Worm (Caenorhabditis elegans): ENCODE results near the gene lact-6.
A peak's percentile ranks its signal among the peaks of the same experiment; 100 is the strongest.

The lact-6 gene

ce11 chrIV:17431287-17431686 lies at the start of gene lact-6:
Gene lact-6 (minus strand): TSS chrIV:17431387.
- TF ChIP-seq unc-62 (GFP tag; optimal IDR thresholded peaks at IDR 0.05), result no peak

- no peak for TF ChIP-seq unc-62 (GFP tag; optimal IDR thresholded peaks at IDR 0.05)
Measured at ce11 chrIV:17475743-17476142, 44.6 kb upstream of the lact-6 start, which contains the start of gene grl-24. Gene grl-24 (minus strand): TSS chrIV:17475843.

DNA sequence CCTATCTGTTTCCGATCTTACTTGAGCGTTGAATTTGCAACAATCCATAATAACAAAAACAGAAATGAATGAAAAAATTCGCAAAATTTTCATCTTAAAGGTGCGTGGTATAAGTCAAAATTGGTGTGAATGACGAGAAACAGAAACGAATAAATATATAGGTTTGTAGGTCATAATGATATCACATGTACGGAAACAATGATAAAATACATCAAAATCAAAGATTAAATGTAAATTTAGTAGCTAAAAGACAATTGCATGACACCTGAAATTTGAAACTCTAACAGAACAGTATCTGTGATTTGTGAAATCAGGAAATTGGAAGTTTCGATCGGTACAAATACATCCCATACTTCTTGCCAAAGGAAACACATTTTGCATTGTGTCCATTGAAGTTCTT lies 44.1 kb upstream of the lact-6 start, which contains the start of gene F11E6.9:
Gene F11E6.9 (minus strand): TSS at position 101 of the 400 bp plus-strand sequence.
- TF ChIP-seq unc-62 (GFP tag; optimal IDR thresholded peaks at IDR 0.05), result no peak

DNA sequence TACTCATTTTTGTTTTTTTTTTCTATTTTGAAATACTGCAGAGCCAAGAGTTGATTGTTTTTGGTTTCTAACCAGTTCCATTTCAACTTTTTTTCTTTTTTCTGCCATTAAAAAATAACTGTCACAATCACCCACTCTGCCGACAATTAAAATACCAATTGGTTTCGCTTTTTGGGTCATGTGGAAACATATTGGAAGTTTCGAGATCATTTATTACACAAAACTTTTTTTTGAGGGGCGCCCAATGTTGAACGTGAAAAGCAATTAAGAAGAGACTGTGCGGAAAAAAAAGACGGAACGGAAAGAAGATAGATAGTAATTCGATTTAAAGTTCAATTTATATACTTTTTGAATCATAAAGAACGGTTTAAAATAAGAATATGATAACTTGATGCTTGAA lies 42.9 kb upstream of the lact-6 start:
- TF ChIP-seq unc-62 (GFP tag; optimal IDR thresholded peaks at IDR 0.05), result no peak

ce11 chrIV:17473034-17473433 lies 41.8 kb upstream of the lact-6 start, which contains the start of gene gba-3:
Gene gba-3 (plus strand): TSS chrIV:17473334.
- TF ChIP-seq unc-62 (GFP tag; optimal IDR thresholded peaks at IDR 0.05), result no peak

ce11 chrIV:17471870-17472459 lies 40.8 kb upstream of the lact-6 start, which contains the start of gene epic-1:
Gene epic-1 (minus strand): TSS chrIV:17471920.
- peak; percentile 1 for TF ChIP-seq unc-62 (GFP tag; optimal IDR thresholded peaks at IDR 0.05)

DNA sequence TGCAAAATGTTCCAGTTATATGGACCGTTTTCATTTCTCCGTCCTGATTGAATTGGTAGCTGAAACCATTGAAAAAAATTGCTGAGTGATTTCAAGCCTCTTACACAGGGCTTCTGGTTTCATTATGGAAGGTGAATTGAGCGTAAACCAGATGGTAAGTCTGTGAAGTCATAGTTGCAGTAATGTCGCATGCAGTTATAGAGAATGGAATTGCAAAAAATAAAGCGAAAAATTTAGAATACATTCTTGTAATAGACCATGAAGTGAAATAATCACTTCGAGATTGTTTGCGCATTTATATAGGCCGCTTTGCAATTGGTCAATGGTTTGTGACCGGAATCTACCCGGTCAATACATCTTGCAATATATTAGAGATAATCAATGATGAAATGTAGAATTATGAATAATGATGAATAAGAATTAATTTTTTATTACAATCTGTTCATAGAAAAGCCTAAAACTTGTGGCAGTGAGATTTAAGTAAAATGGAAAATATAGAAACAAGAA lies 39.0 kb upstream of the lact-6 start, which contains the start of gene F11E6.4:
Gene F11E6.4 (minus strand): TSS at position 259 of the 507 bp plus-strand sequence.
- no peak for TF ChIP-seq unc-62 (GFP tag; optimal IDR thresholded peaks at IDR 0.05)

ce11 chrIV:17467825-17468224 lies 36.6 kb upstream of the lact-6 start:
- no peak for TF ChIP-seq unc-62 (GFP tag; optimal IDR thresholded peaks at IDR 0.05)

DNA sequence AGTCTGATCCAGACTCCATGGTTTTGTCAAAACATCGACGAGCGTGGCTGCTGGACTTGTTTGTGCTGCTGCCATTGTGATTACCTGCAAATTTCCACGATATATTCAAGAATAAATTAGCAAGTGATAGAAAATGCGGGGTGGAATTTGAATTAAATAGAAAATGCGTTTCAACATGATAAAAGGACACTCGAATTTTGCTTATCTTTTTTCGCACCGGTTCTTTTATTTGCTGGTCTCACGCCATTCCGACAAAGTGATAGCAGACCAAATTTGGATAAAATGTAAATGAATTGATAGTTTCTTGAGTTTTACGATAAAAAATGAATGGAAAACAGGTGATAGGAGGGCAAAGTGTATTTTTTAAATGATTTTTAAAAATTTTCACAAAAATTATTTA lies 36.1 kb upstream of the lact-6 start, which contains the start of gene elo-2:
Gene elo-2 (minus strand): TSS at position 84 of the 400 bp plus-strand sequence.
- no peak for TF ChIP-seq unc-62 (GFP tag; optimal IDR thresholded peaks at IDR 0.05)

DNA sequence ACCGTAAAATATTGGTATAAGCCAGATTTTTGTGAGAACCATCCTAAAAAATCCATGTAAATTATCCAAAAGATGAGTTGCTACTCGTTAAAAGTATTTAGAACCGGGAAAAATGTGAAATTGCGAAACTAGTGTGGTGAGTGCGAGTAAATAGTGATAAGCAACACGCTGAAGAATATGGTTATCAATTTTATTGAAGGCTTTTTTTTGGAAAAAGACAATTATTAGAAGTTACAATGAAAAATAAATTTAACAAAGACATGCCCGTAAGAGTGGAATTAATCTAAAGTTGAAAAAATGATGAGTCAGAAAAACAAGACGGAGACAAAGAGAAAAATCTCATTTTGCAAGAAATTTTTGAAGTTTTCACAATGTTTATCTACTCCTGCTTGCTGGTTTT lies 34.7 kb upstream of the lact-6 start, which contains the start of gene F11E6.6:
Gene F11E6.6 (minus strand): TSS at position 101 of the 400 bp plus-strand sequence.
- no peak for TF ChIP-seq unc-62 (GFP tag; optimal IDR thresholded peaks at IDR 0.05)

ce11 chrIV:17463108-17463608 lies 32.0 kb upstream of the lact-6 start, which contains the start of gene F11E6.10:
Gene F11E6.10 (minus strand): TSS chrIV:17463158.
- no peak for TF ChIP-seq unc-62 (GFP tag; optimal IDR thresholded peaks at IDR 0.05)

ce11 chrIV:17461222-17461707 lies 30.1 kb upstream of the lact-6 start, which contains the start of gene rif-1.1:
Gene rif-1.1 (minus strand): TSS chrIV:17461272.
- TF ChIP-seq unc-62 (GFP tag; optimal IDR thresholded peaks at IDR 0.05), result no peak

DNA sequence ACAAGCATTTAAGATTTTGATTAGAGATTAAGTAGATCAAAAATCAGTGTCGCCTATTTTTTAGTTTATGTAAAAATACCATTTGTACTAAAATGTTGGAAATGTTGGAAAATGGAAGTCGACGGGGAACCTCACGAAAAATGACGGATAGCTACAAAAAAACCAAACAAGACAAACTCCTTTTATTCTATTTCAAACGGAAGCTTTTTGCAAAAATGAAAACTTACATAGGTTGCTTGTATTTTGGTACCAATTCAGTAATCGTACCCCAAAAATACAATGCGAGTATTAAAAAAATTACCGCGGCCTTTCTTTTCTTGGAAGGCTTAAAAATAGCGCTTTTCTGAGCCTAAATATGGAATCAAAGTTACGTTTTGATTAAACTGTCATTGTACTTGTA lies 22.8 kb upstream of the lact-6 start:
- no peak for TF ChIP-seq unc-62 (GFP tag; optimal IDR thresholded peaks at IDR 0.05)

DNA sequence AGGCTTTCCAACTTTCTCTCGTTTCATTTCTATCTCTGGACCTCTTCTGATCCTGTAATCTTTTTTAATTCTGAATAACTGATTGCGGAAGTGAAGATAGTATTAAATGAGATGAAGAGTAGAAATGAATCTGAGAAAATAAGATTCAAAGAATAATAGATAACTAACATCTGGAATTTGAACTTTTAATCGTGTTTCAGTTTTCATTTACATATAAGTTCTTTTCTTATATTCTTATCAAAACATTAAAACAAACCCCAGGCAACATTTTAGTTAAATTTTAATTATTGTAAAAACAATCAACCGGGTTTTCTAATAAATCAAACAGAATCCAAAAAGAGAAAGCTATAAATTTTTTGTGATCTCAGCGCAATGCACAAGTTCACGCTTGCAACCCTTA lies 22.0 kb upstream of the lact-6 start:
- TF ChIP-seq unc-62 (GFP tag; optimal IDR thresholded peaks at IDR 0.05), result no peak

ce11 chrIV:17450443-17450842 lies 19.3 kb upstream of the lact-6 start, which contains the start of gene F11E6.8:
Gene F11E6.8 (minus strand): TSS chrIV:17450543.
- TF ChIP-seq unc-62 (GFP tag; optimal IDR thresholded peaks at IDR 0.05), result no peak

DNA sequence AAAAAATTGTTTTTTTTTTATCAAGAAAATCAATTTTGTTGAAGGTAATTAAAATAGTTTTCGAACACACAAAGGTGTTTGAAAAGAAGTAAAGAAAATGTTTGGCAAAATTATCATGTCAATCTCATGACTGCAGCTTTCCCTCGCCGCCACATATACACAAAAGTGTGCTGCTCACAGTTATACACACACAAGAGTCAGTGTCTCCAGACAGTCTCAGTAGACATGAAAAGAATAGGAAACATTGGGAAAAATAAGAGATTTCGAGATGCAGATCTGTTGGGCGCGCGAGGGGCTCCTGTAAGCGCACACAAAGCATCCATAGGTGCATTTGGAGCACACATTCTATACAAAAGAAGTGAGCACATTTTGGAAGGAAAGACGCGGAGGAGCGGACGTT lies 17.1 kb upstream of the lact-6 start:
- no peak for TF ChIP-seq unc-62 (GFP tag; optimal IDR thresholded peaks at IDR 0.05)

DNA sequence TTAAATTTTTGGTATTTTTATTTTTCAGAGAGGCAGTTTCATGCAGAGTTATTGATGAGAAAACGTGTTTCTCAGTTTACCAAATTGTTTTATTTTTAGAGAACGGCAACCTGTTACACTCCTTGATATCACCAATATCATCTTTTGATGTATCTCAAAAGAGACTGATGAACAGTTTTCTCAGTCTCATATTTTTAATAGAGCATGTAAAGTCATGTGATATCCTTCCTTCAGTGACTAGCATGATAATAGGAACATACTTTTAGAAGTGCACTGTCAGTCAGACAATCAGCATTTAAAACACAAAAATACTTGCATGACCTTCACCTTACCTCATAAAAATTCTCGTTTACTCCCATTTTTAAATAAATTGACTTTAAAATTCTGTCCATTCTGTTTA lies 11.3 kb upstream of the lact-6 start, which contains the start of gene F11E6.11:
Gene F11E6.11 (plus strand): TSS at position 325 of the 400 bp plus-strand sequence.
- no peak for TF ChIP-seq unc-62 (GFP tag; optimal IDR thresholded peaks at IDR 0.05)
